Fruit fly (Drosophila melanogaster) whole organism, wandering third instar larva: ENCODE data around the gene aru.

Experiments used
- Dfd ChIP-seq: fragments of >200 bp; optimal IDR thresholded peaks from 2 replicates; lab custom pipeline; 2017; ENCODE audit warnings: missing biosample characterization, missing genetic modification characterization
- dmrt93B ChIP-seq: fragments of 200-800 bp; sonication (Bioruptor generic); optimal IDR thresholded peaks from 2 replicates; lab custom pipeline; 2018; ENCODE audit warnings: missing biosample characterization, mild to moderate bottlenecking, missing genetic modification characterization
- h ChIP-seq: fragments of 200-800 bp; sonication (Bioruptor generic); optimal IDR thresholded peaks from 3 replicates; lab custom pipeline; 2016; ENCODE audit warnings: missing biosample characterization, mild to moderate bottlenecking, missing genetic modification characterization

- TF ChIP-seq h (GFP tag; lab: Kevin White, UChicago) (no peak), dmrt93B (GFP tag; lab: Kevin White, UChicago) (no peak), Dfd (GFP tag; lab: Kevin White, UChicago) (no peak)
Measured at dm6 chr2L:826388-826787, 41.8 kb downstream of the aru start.
